Worm (Caenorhabditis elegans): Measurements from ENCODE around the gene cyp-14A2.

DNA sequence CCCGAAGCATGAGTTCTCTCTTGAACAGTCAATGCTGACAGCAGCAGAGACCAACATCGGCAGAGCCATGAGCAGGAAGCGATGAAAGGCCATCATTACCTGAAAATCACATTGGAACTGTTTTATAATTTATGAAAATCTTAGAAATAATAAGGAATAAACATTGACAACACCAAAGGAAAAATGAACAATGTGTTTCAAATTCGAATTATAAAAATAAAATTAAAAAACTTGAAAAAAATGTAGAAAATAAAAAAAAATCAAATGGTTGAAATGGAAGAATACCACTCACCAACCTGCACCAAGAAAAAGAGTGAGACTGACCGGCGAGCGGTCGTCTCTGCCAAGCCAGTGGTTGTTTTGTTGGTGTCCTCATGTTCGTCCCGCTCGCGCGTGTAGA lies 21.0 kb upstream of the cyp-14A2 start, which contains the start of gene R04D3.3:
- TF ChIP-seq F49E8.2 (tag; optimal IDR thresholded peaks at IDR 0.05; ENCODE audit: insufficient read depth) (no peak), lin-54 (GFP tag; optimal IDR thresholded peaks at IDR 0.05) (no peak), chd-7 (tag; optimal IDR thresholded peaks at IDR 0.05) (no peak), die-1 (tag; optimal IDR thresholded peaks at IDR 0.05) (no peak), nfya-1 (tag; optimal IDR thresholded peaks at IDR 0.05; ENCODE audit: borderline replicate concordance, insufficient read depth) (no peak), ets-4 (GFP tag; optimal IDR thresholded peaks at IDR 0.05) (no peak), egrh-3 (GFP tag; IDR thresholded peaks at IDR 0.05) (no peak), let-607 (tag; optimal IDR thresholded peaks at IDR 0.05) (no peak), D2030.7 (GFP tag; IDR thresholded peaks at IDR 0.05) (0 out of 2 replicates have a peak, but pooled peaks have one; percentile 22)
